Fruit fly (Drosophila melanogaster): ENCODE results near the gene CG5614.

Gene CG5614

dm6 chr3R:15792427-15792826, 12.8 kb downstream of the CG5614 start, which contains the start of gene Acyp2 (continued):
- no peak for TF ChIP-seq CG31388 (GFP tag; optimal IDR thresholded peaks at IDR 0.05)
- no peak for TF ChIP-seq dysf (GFP tag; IDR thresholded peaks at IDR 0.05)
- TF ChIP-seq unc-4 (GFP tag; IDR thresholded peaks at IDR 0.05; ENCODE audit: partially characterized antibody): peak; percentile 56; the same call in 1 of the 2 replicates
- no peak for TF ChIP-seq CG8388 (GFP tag; optimal IDR thresholded peaks at IDR 0.05)
- peak; percentile 53 for TF ChIP-seq CG4854 (GFP tag; optimal IDR thresholded peaks at IDR 0.05)
- no peak for TF ChIP-seq CG11085 (GFP tag; IDR thresholded peaks at IDR 0.05)
- TF ChIP-seq lbe (GFP tag; optimal IDR thresholded peaks at IDR 0.05): no peak
- no peak for TF ChIP-seq CG15479 (GFP tag; optimal IDR thresholded peaks at IDR 0.05)
- TF ChIP-seq Spps (tag; optimal IDR thresholded peaks at IDR 0.05): no peak
- no peak for TF ChIP-seq CG34422 (GFP tag; IDR thresholded peaks at IDR 0.05)
- TF ChIP-seq CG6813 (GFP tag; optimal IDR thresholded peaks at IDR 0.05): no peak
- TF ChIP-seq tin (GFP tag; optimal IDR thresholded peaks at IDR 0.05): peak; percentile 36
- TF ChIP-seq CG17568 (GFP tag; optimal IDR thresholded peaks at IDR 0.05): no peak
- TF ChIP-seq tup (GFP tag; optimal IDR thresholded peaks at IDR 0.05): peak; percentile 32
- TF ChIP-seq CG8281 (tag; optimal IDR thresholded peaks at IDR 0.05): no peak
- TF ChIP-seq CG33213 (GFP tag; optimal IDR thresholded peaks at IDR 0.05): peak; percentile 64
- peak; percentile 62 for TF ChIP-seq knrl (GFP tag; IDR thresholded peaks at IDR 0.05; ENCODE audit: partially characterized antibody)
- no peak for TF ChIP-seq emc (GFP tag; optimal IDR thresholded peaks at IDR 0.05)
- no peak for TF ChIP-seq slp2 (GFP tag; optimal IDR thresholded peaks at IDR 0.05)
- no peak for TF ChIP-seq ac (GFP tag; optimal IDR thresholded peaks at IDR 0.05)
- TF ChIP-seq onecut (GFP tag; IDR thresholded peaks at IDR 0.05): no peak
- no peak for TF ChIP-seq Six4 (GFP tag; optimal IDR thresholded peaks at IDR 0.05)
- TF ChIP-seq phol (tag; optimal IDR thresholded peaks at IDR 0.05): peak; percentile 40
- TF ChIP-seq zfh1 (GFP tag; IDR thresholded peaks at IDR 0.05): 0 out of 3 replicates have a peak, but pooled peaks have one; percentile 21
- 0 out of 2 replicates have a peak, but pooled peaks have one; percentile 11 for TF ChIP-seq Ada2b (GFP tag; IDR thresholded peaks at IDR 0.05)
- TF ChIP-seq Neu2 (GFP tag; optimal IDR thresholded peaks at IDR 0.05; ENCODE audit: borderline replicate concordance): no peak
- peak; percentile 46 for TF ChIP-seq Dll (GFP tag; IDR thresholded peaks at IDR 0.05; ENCODE audit: partially characterized antibody)
- no peak for TF ChIP-seq stc (GFP tag; IDR thresholded peaks at IDR 0.05)
- no peak for TF ChIP-seq tap (tag; optimal IDR thresholded peaks at IDR 0.05)
- peak; percentile 25; the same call in 1 of the 2 replicates for TF ChIP-seq CG3847 (GFP tag; IDR thresholded peaks at IDR 0.05)
- TF ChIP-seq bowl (GFP tag; IDR thresholded peaks at IDR 0.05): no peak
- no peak for TF ChIP-seq salm (tag; optimal IDR thresholded peaks at IDR 0.05)
- TF ChIP-seq ttk (GFP tag; IDR thresholded peaks at IDR 0.05): no peak
- peak; percentile 44 for TF ChIP-seq CG10267 (tag; optimal IDR thresholded peaks at IDR 0.05)
- no peak for TF ChIP-seq Dip3 (GFP tag; optimal IDR thresholded peaks at IDR 0.05)
- no peak for TF ChIP-seq ftz-f1 (GFP tag; optimal IDR thresholded peaks at IDR 0.05)
- no peak for TF ChIP-seq CG10274 (GFP tag; optimal IDR thresholded peaks at IDR 0.05)
- no peak for TF ChIP-seq nom (GFP tag; optimal IDR thresholded peaks at IDR 0.05)
- TF ChIP-seq Ptx1 (GFP tag; IDR thresholded peaks at IDR 0.05): peak; percentile 16; the same call in 1 of the 2 replicates
- peak; percentile 28 for TF ChIP-seq Hsf (GFP tag; optimal IDR thresholded peaks at IDR 0.05)
- TF ChIP-seq NfI (GFP tag; optimal IDR thresholded peaks at IDR 0.05): peak; percentile 17
- peak; percentile 53; the same call in 2 of the 3 replicates for TF ChIP-seq CG6791 (GFP tag; IDR thresholded peaks at IDR 0.05; ENCODE audit: partially characterized antibody)
- peak; percentile 6; the same call in 1 of the 2 replicates for TF ChIP-seq wdn (GFP tag; IDR thresholded peaks at IDR 0.05)
- no peak for TF ChIP-seq fd96Cb (tag; optimal IDR thresholded peaks at IDR 0.05)
- no peak for TF ChIP-seq Adf1 (GFP tag; IDR thresholded peaks at IDR 0.05)
- TF ChIP-seq croc (GFP tag; conservative IDR thresholded peaks at IDR 0.05): no peak
- peak; percentile 42; the same call in 1 of the 2 replicates for TF ChIP-seq CG42726 (GFP tag; IDR thresholded peaks at IDR 0.05; ENCODE audit: partially characterized antibody)
- no peak for TF ChIP-seq yki (optimal IDR thresholded peaks at IDR 0.05)
- no peak for TF ChIP-seq CrebB (tag; optimal IDR thresholded peaks at IDR 0.05)
- TF ChIP-seq exex (tag; optimal IDR thresholded peaks at IDR 0.05): no peak
- TF ChIP-seq CG13123 (GFP tag; optimal IDR thresholded peaks at IDR 0.05): no peak

Data from whole organism, embryonic.